6 fruit fly cellular contexts compared by ENCODE assay signal in the genomic region with DNA sequence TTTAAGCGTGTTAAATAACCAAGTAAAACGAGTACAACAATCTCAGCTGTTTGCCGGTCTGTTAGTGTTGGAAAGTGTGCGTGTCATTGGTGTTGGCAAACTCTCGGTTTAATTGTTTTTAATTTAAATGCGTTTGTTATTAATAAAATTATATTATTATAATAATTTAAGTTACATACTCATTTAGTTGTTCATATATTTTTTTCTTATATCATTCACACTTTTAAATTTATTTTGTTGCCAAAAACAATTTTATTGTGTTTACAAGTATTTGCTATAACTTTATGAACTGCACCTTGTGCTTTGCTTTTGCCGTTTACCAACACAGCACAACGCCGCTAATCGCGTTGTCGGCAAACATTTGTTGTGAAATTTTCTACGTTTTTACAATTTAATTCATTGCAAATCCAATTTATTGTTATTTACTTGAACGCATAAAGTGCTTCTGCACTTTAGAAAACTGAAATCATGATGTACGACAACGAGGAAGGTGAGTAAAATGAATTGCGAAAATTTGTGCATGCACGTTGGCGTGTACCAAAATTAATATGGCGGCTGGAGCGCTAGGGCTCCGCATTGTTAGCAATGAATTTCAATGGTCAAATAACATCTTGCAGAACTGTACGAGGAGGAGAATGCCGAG.
TF ChIP-seq lines count a peak whose summit lies in the region.

140up (minus strand) TSS at position 70 of the 643 bp plus-strand sequence.
Polr2B (plus strand) TSS at position 313 of the 643 bp plus-strand sequence.

- peak; percentile 20 for TF ChIP-seq CTCF in whole organism, embryonic (GFP tag; optimal IDR thresholded peaks at IDR 0.05; lab: Kevin White, UChicago)

TF ChIP-seq in Kc167, 6 proteins besides CTCF, POLR2A, EP300 and RAD21:
- TF ChIP-seq psq (optimal IDR thresholded peaks at IDR 0.05; lab: Kevin White, UChicago) (no peak), h (optimal IDR thresholded peaks at IDR 0.05; lab: Kevin White, UChicago) (peak; percentile 25)

TF ChIP-seq in whole organism, adult, 20 proteins besides CTCF, POLR2A, EP300 and RAD21 (continues in another document):
- TF ChIP-seq Crg-1 (GFP tag; optimal IDR thresholded peaks at IDR 0.05; lab: Kevin White, UChicago) (peak; percentile 96), CG12768 (GFP tag; optimal IDR thresholded peaks at IDR 0.05; lab: Kevin White, UChicago) (peak; percentile 96), Mnt (GFP tag; optimal IDR thresholded peaks at IDR 0.05; lab: Kevin White, UChicago) (peak; percentile 86), CG14711 (tag; optimal IDR thresholded peaks at IDR 0.05; lab: Kevin White, UChicago) (peak; percentile 92), CG33017 (tag; optimal IDR thresholded peaks at IDR 0.05; lab: Kevin White, UChicago) (peak; percentile 92), CG7045 (GFP tag; optimal IDR thresholded peaks at IDR 0.05; lab: Kevin White, UChicago) (peak; percentile 95), pad (GFP tag; optimal IDR thresholded peaks at IDR 0.05; lab: Kevin White, UChicago) (peak; percentile 90), ovo (GFP tag; optimal IDR thresholded peaks at IDR 0.05; lab: Kevin White, UChicago) (peak; percentile 93), CG11617 (GFP tag; optimal IDR thresholded peaks at IDR 0.05; lab: Kevin White, UChicago) (peak; percentile 94), CG1620 (GFP tag; optimal IDR thresholded peaks at IDR 0.05; lab: Kevin White, UChicago) (peak; percentile 79), toe (GFP tag; optimal IDR thresholded peaks at IDR 0.05; lab: Kevin White, UChicago) (peak; percentile 87), tj (GFP tag; optimal IDR thresholded peaks at IDR 0.05; lab: Kevin White, UChicago) (peak; percentile 72), cnc (optimal IDR thresholded peaks at IDR 0.05; lab: Kevin White, UChicago) (no peak), Clk (GFP tag; optimal IDR thresholded peaks at IDR 0.05; lab: Kevin White, UChicago) (peak; percentile 92), cic (GFP tag; optimal IDR thresholded peaks at IDR 0.05; lab: Kevin White, UChicago) (peak; percentile 61), CG5204 (GFP tag; optimal IDR thresholded peaks at IDR 0.05; lab: Kevin White, UChicago) (peak; percentile 77)

TF ChIP-seq in whole organism, embryonic, 481 proteins besides CTCF, POLR2A, EP300 and RAD21 (continues in another document):
- no peak for TF ChIP-seq CG1603 (tag; optimal IDR thresholded peaks at IDR 0.05; lab: Kevin White, UChicago)
- peak; percentile 91 for TF ChIP-seq CG4404 (GFP tag; IDR thresholded peaks at IDR 0.05; lab: Robert Waterston, UW)
- no peak for TF ChIP-seq luna (GFP tag; optimal IDR thresholded peaks at IDR 0.05; lab: Kevin White, UChicago)
- peak; percentile 72 for TF ChIP-seq Hand (GFP tag; optimal IDR thresholded peaks at IDR 0.05; lab: Kevin White, UChicago)
- 0 out of 2 replicates have a peak, but pooled peaks have one; percentile 35 for TF ChIP-seq Lim3 (GFP tag; IDR thresholded peaks at IDR 0.05; lab: Robert Waterston, UW)
- peak; percentile 81 for TF ChIP-seq CG31388 (GFP tag; optimal IDR thresholded peaks at IDR 0.05; lab: Kevin White, UChicago)
- peak; percentile 9 for TF ChIP-seq NC2α (GFP tag; optimal IDR thresholded peaks at IDR 0.05; lab: Kevin White, UChicago)
- TF ChIP-seq Spps (tag; optimal IDR thresholded peaks at IDR 0.05; lab: Kevin White, UChicago): peak; percentile 84
- peak; percentile 91 for TF ChIP-seq fd3F (GFP tag; optimal IDR thresholded peaks at IDR 0.05; lab: Kevin White, UChicago)
- peak; percentile 77 for TF ChIP-seq scrt (GFP tag; optimal IDR thresholded peaks at IDR 0.05; lab: Kevin White, UChicago)
- TF ChIP-seq Six4 (GFP tag; optimal IDR thresholded peaks at IDR 0.05; lab: Kevin White, UChicago): peak; percentile 89
- TF ChIP-seq chm (GFP tag; IDR thresholded peaks at IDR 0.05; lab: Robert Waterston, UW): 0 out of 2 replicates have a peak, but pooled peaks have one; percentile 43
- TF ChIP-seq CG13287 (GFP tag; IDR thresholded peaks at IDR 0.05; lab: Robert Waterston, UW; ENCODE audit: partially characterized antibody): peak; percentile 48; the same call in 1 of the 2 replicates
- peak; percentile 47 for TF ChIP-seq mirr (GFP tag; optimal IDR thresholded peaks at IDR 0.05; lab: Kevin White, UChicago)
- TF ChIP-seq CG12071 (GFP tag; optimal IDR thresholded peaks at IDR 0.05; lab: Kevin White, UChicago): no peak

TF ChIP-seq in whole organism, prepupa, 60 proteins besides CTCF, POLR2A, EP300 and RAD21 (continues in another document):
- TF ChIP-seq Ets21C (GFP tag; optimal IDR thresholded peaks at IDR 0.05; lab: Kevin White, UChicago) (peak; percentile 78), cyc (GFP tag; optimal IDR thresholded peaks at IDR 0.05; lab: Kevin White, UChicago) (peak; percentile 89), ss (GFP tag; optimal IDR thresholded peaks at IDR 0.05; lab: Kevin White, UChicago) (peak in 1 of 2 experiments; percentile 86), Smox (GFP tag; optimal IDR thresholded peaks at IDR 0.05; lab: Kevin White, UChicago) (peak; percentile 79), Gug (GFP tag; IDR thresholded peaks at IDR 0.05; lab: Robert Waterston, UW) (peak; percentile 84), CG11762 (GFP tag; optimal IDR thresholded peaks at IDR 0.05; lab: Kevin White, UChicago; ENCODE audit: insufficient read depth) (peak; percentile 87), CG16779 (tag; optimal IDR thresholded peaks at IDR 0.05; lab: Kevin White, UChicago) (no peak), spab (GFP tag; optimal IDR thresholded peaks at IDR 0.05; lab: Kevin White, UChicago) (no peak), CG10669 (GFP tag; optimal IDR thresholded peaks at IDR 0.05; lab: Kevin White, UChicago) (peak; percentile 87), Ets96B (tag; optimal IDR thresholded peaks at IDR 0.05; lab: Kevin White, UChicago) (peak; percentile 88), net (GFP tag; optimal IDR thresholded peaks at IDR 0.05; lab: Kevin White, UChicago) (peak; percentile 82), CG6163 (GFP tag; IDR thresholded peaks at IDR 0.05; lab: Robert Waterston, UW) (peak; percentile 87), vri (GFP tag; optimal IDR thresholded peaks at IDR 0.05; lab: Kevin White, UChicago) (peak; percentile 84), Sox102F (GFP tag; optimal IDR thresholded peaks at IDR 0.05; lab: Kevin White, UChicago) (peak; percentile 79), CG11902 (GFP tag; optimal IDR thresholded peaks at IDR 0.05; lab: Kevin White, UChicago) (peak; percentile 88), CG8319 (GFP tag; optimal IDR thresholded peaks at IDR 0.05; lab: Kevin White, UChicago) (peak; percentile 87)

TF ChIP-seq in whole organism, pupa, 21 proteins besides CTCF, POLR2A, EP300 and RAD21 (continues in another document):
- TF ChIP-seq Pif1A (GFP tag; optimal IDR thresholded peaks at IDR 0.05; lab: Kevin White, UChicago) (peak; percentile 69), CG34367 (tag; optimal IDR thresholded peaks at IDR 0.05; lab: Kevin White, UChicago) (peak; percentile 84), Pif1B (GFP tag; optimal IDR thresholded peaks at IDR 0.05; lab: Kevin White, UChicago) (peak; percentile 80), CG15710 (tag; optimal IDR thresholded peaks at IDR 0.05; lab: Kevin White, UChicago) (peak; percentile 91), rn (GFP tag; IDR thresholded peaks at IDR 0.05; lab: Robert Waterston, UW) (peak; percentile 85), EcR (GFP tag; optimal IDR thresholded peaks at IDR 0.05; lab: Kevin White, UChicago) (no peak), fd96Ca (GFP tag; IDR thresholded peaks at IDR 0.05; lab: Robert Waterston, UW) (peak; percentile 65), D1 (tag; optimal IDR thresholded peaks at IDR 0.05; lab: Kevin White, UChicago) (peak; percentile 89), CG10348 (GFP tag; IDR thresholded peaks at IDR 0.05; lab: Robert Waterston, UW) (peak; percentile 52), CG9948 (tag; optimal IDR thresholded peaks at IDR 0.05; lab: Kevin White, UChicago) (peak; percentile 88), CG13204 (GFP tag; optimal IDR thresholded peaks at IDR 0.05; lab: Kevin White, UChicago) (no peak), Snoo (tag; optimal IDR thresholded peaks at IDR 0.05; lab: Kevin White, UChicago) (peak; percentile 83), CG8159 (tag; optimal IDR thresholded peaks at IDR 0.05; lab: Kevin White, UChicago) (peak; percentile 91), gl (tag; optimal IDR thresholded peaks at IDR 0.05; lab: Kevin White, UChicago) (peak; percentile 46), CG32121 (GFP tag; IDR thresholded peaks at IDR 0.05; lab: Robert Waterston, UW) (peak; percentile 90), CG17806 (tag; optimal IDR thresholded peaks at IDR 0.05; lab: Kevin White, UChicago) (peak; percentile 82), Ets98B (GFP tag; IDR thresholded peaks at IDR 0.05; lab: Robert Waterston, UW) (peak; percentile 85), CG4496 (GFP tag; IDR thresholded peaks at IDR 0.05; lab: Robert Waterston, UW) (peak; percentile 89)

TF ChIP-seq in whole organism, wandering third instar larva, 38 proteins besides CTCF, POLR2A, EP300 and RAD21 (continues in another document):
- TF ChIP-seq Dif (GFP tag; optimal IDR thresholded peaks at IDR 0.05; lab: Kevin White, UChicago; ENCODE audit: partially characterized antibody) (no peak), sage (GFP tag; optimal IDR thresholded peaks at IDR 0.05; lab: Kevin White, UChicago) (peak; percentile 67), Dfd (GFP tag; optimal IDR thresholded peaks at IDR 0.05; lab: Kevin White, UChicago) (no peak), dmrt93B (GFP tag; optimal IDR thresholded peaks at IDR 0.05; lab: Kevin White, UChicago) (peak; percentile 92), dsf (GFP tag; optimal IDR thresholded peaks at IDR 0.05; lab: Kevin White, UChicago; ENCODE audit: borderline replicate concordance) (peak; percentile 86), Mio (GFP tag; optimal IDR thresholded peaks at IDR 0.05; lab: Kevin White, UChicago) (no peak), tai (GFP tag; optimal IDR thresholded peaks at IDR 0.05; lab: Kevin White, UChicago) (no peak), Hnf4 (GFP tag; optimal IDR thresholded peaks at IDR 0.05; lab: Kevin White, UChicago) (peak; percentile 94), Jra (GFP tag; optimal IDR thresholded peaks at IDR 0.05; lab: Kevin White, UChicago) (peak; percentile 86), Rel (GFP tag; optimal IDR thresholded peaks at IDR 0.05; lab: Kevin White, UChicago) (peak; percentile 25), Rel (tag; optimal IDR thresholded peaks at IDR 0.05; lab: Kevin White, UChicago) (peak; percentile 66), psq (GFP tag; optimal IDR thresholded peaks at IDR 0.05; lab: Kevin White, UChicago) (peak; percentile 93), CG32264 (GFP tag; optimal IDR thresholded peaks at IDR 0.05; lab: Kevin White, UChicago) (peak; percentile 5), h (GFP tag; optimal IDR thresholded peaks at IDR 0.05; lab: Kevin White, UChicago) (peak; percentile 88), jim (GFP tag; optimal IDR thresholded peaks at IDR 0.05; lab: Kevin White, UChicago) (peak; percentile 6), woc (GFP tag; optimal IDR thresholded peaks at IDR 0.05; lab: Kevin White, UChicago) (peak; percentile 66), Hr78 (GFP tag; optimal IDR thresholded peaks at IDR 0.05; lab: Kevin White, UChicago) (no peak), dl (GFP tag; optimal IDR thresholded peaks at IDR 0.05; lab: Kevin White, UChicago; ENCODE audit: insufficient read depth in 1 of 2, partially characterized antibody in 2 of 2) (no peak), sv (GFP tag; optimal IDR thresholded peaks at IDR 0.05; lab: Kevin White, UChicago) (peak; percentile 80), rgr (GFP tag; optimal IDR thresholded peaks at IDR 0.05; lab: Kevin White, UChicago) (peak; percentile 95)
